Fruit fly (Drosophila melanogaster) whole organism, embryonic: ENCODE data around the gene Dnai2.
A peak's percentile ranks its signal among the peaks of the same experiment; 100 is the strongest.

ENCODE experiments used
- Asciz ChIP-seq: fragments of 200-800 bp; sonication (Bioruptor generic); optimal IDR thresholded peaks from 2 replicates; lab custom pipeline; 2017; ENCODE audit warnings: missing biosample characterization, mild to moderate bottlenecking, missing genetic modification characterization, missing genetic modification reagents
- CG11695 ChIP-seq: fragments of 200-800 bp; sonication (Bioruptor generic); IDR thresholded peaks from 3 replicates; pipeline ENCODE4 v1.3.6; 2022; ENCODE audit warnings: missing biosample characterization, missing genetic modification characterization
- CG11723 ChIP-seq: fragments of 200-800 bp; sonication (Bioruptor generic); optimal IDR thresholded peaks from 2 replicates; lab custom pipeline; 2017; ENCODE audit warnings: missing biosample characterization, mild to moderate bottlenecking, missing genetic modification characterization
- CG12659 ChIP-seq: fragments of 200-800 bp; sonication (Bioruptor generic); optimal IDR thresholded peaks from 3 replicates; lab custom pipeline; 2017; ENCODE audit warnings: mild to moderate bottlenecking, missing biosample characterization, missing genetic modification reagents, missing genetic modification characterization
- CG13624 ChIP-seq: fragments of 200-800 bp; sonication (Bioruptor generic); optimal IDR thresholded peaks from 2 replicates; lab custom pipeline; 2016; ENCODE audit warnings: missing biosample characterization, missing genetic modification characterization
- CG14014 ChIP-seq: fragments of 200-800 bp; sonication (Bioruptor generic); IDR thresholded peaks from 2 replicates; pipeline ENCODE4 v1.3.6; 2022; ENCODE audit warnings: missing biosample characterization, missing genetic modification characterization
- CG14710 ChIP-seq: fragments of 200-800 bp; sonication (Bioruptor generic); optimal IDR thresholded peaks from 3 replicates; lab custom pipeline; 2019; ENCODE audit warnings: missing biosample characterization, mild to moderate bottlenecking, missing genetic modification characterization, moderate library complexity
- CG15479 ChIP-seq: fragments of 200-800 bp; sonication (Bioruptor generic); optimal IDR thresholded peaks from 3 replicates; lab custom pipeline; 2019; ENCODE audit warnings: missing biosample characterization, mild to moderate bottlenecking, missing genetic modification characterization, moderate library complexity
- CG16815 ChIP-seq: fragments of 200-800 bp; sonication (Bioruptor generic); optimal IDR thresholded peaks from 3 replicates; lab custom pipeline; 2017; ENCODE audit warnings: missing biosample characterization, mild to moderate bottlenecking, missing genetic modification characterization
- CG17385 ChIP-seq: fragments of 200-800 bp; sonication (Bioruptor generic); optimal IDR thresholded peaks from 3 replicates; lab custom pipeline; 2018; ENCODE audit warnings: missing biosample characterization, mild to moderate bottlenecking, missing genetic modification characterization
- CG18011 ChIP-seq: fragments of 200-800 bp; sonication (Bioruptor generic); optimal IDR thresholded peaks from 2 replicates; lab custom pipeline; 2017; ENCODE audit warnings: missing biosample characterization, missing genetic modification characterization, mild to moderate bottlenecking, moderate library complexity, missing genotype
- CG18262 ChIP-seq: fragments of 200-800 bp; optimal IDR thresholded peaks from 3 replicates; lab custom pipeline; 2019; ENCODE audit warnings: missing biosample characterization, mild to moderate bottlenecking, missing genetic modification characterization, moderate library complexity
- CG18476 ChIP-seq: fragments of 200-800 bp; sonication (Bioruptor generic); optimal IDR thresholded peaks from 2 replicates; lab custom pipeline; 2016; ENCODE audit warnings: missing biosample characterization, mild to moderate bottlenecking, missing genetic modification characterization
- CG31365 ChIP-seq: fragments of 200-800 bp; sonication (Bioruptor generic); optimal IDR thresholded peaks from 2 replicates; lab custom pipeline; 2018; ENCODE audit warnings: missing biosample characterization, mild to moderate bottlenecking, missing genetic modification characterization
- CG32532 ChIP-seq: fragments of 200-800 bp; sonication (Bioruptor generic); IDR thresholded peaks from 2 replicates; pipeline ENCODE4 v1.3.6; 2022; ENCODE audit warnings: missing biosample characterization, missing genetic modification characterization
- CG33213 ChIP-seq: fragments of 200-800 bp; sonication (Bioruptor generic); optimal IDR thresholded peaks from 3 replicates; lab custom pipeline; 2016; ENCODE audit warnings: missing biosample characterization, missing genetic modification characterization
- CG8290 ChIP-seq, 3 experiments: fragments of 200-800 bp; sonication (Bioruptor generic); optimal IDR thresholded peaks; 2 replicates each; lab custom pipeline; 2016 to 2019; ENCODE audit warnings: missing biosample characterization in 3 of 3, missing genetic modification characterization in 3 of 3, mild to moderate bottlenecking in 2 of 3, moderate library complexity in 1 of 3
- Dbx ChIP-seq: fragments of 200-800 bp; sonication (Bioruptor generic); IDR thresholded peaks from 3 replicates; pipeline ENCODE4 v1.3.6; 2022; ENCODE audit warnings: missing biosample characterization, missing genetic modification characterization
- Dref ChIP-seq: fragments of 200-800 bp; sonication (Bioruptor generic); IDR thresholded peaks from 2 replicates; pipeline ENCODE4 v1.3.6; 2022; ENCODE audit warnings: missing biosample characterization, missing genetic modification characterization
- HLH54F ChIP-seq: fragments of 200-800 bp; sonication (Bioruptor generic); optimal IDR thresholded peaks from 3 replicates; lab custom pipeline; 2016; ENCODE audit warnings: missing biosample characterization, missing genetic modification characterization
- Hey ChIP-seq: fragments of 200-800 bp; sonication (Bioruptor generic); optimal IDR thresholded peaks from 3 replicates; lab custom pipeline; 2018; ENCODE audit warnings: missing biosample characterization, mild to moderate bottlenecking, missing genetic modification characterization
- Hmr ChIP-seq: fragments of 200-800 bp; sonication (Bioruptor generic); optimal IDR thresholded peaks from 3 replicates; lab custom pipeline; 2017; ENCODE audit warnings: mild to moderate bottlenecking, missing biosample characterization, missing genetic modification reagents, missing genetic modification characterization
- Lim3 ChIP-seq: fragments of 200-800 bp; sonication (Bioruptor generic); IDR thresholded peaks from 2 replicates; pipeline ENCODE4 v1.3.6; 2022; ENCODE audit warnings: missing biosample characterization, missing genetic modification characterization
- Mes4 ChIP-seq: fragments of 200-800 bp; sonication (Bioruptor generic); optimal IDR thresholded peaks from 2 replicates; lab custom pipeline; 2016; ENCODE audit warnings: missing biosample characterization, missing genetic modification characterization
- Poxn ChIP-seq: fragments of 200-800 bp; sonication (Bioruptor generic); IDR thresholded peaks from 2 replicates; pipeline ENCODE4 v1.3.6; 2022; ENCODE audit warnings: missing biosample characterization, missing genetic modification characterization
- Rfx ChIP-seq: fragments of 200-800 bp; sonication (Bioruptor generic); IDR thresholded peaks from 2 replicates; pipeline ENCODE4 v1.3.6; 2022; ENCODE audit warnings: missing biosample characterization, missing genetic modification characterization
- Taf1 ChIP-seq: fragments of 200-800 bp; sonication (Bioruptor generic); IDR thresholded peaks from 2 replicates; pipeline ENCODE4 v1.3.6; 2022; ENCODE audit warnings: missing biosample characterization, missing genetic modification characterization
- Usf ChIP-seq: fragments of 200-800 bp; sonication (Bioruptor generic); optimal IDR thresholded peaks from 2 replicates; lab custom pipeline; 2017; ENCODE audit warnings: missing genotype, missing biosample characterization, missing genetic modification characterization
- ab ChIP-seq: fragments of 200-800 bp; sonication (Bioruptor generic); optimal IDR thresholded peaks from 2 replicates; lab custom pipeline; 2016; ENCODE audit warnings: missing biosample characterization, missing genetic modification characterization
- al ChIP-seq: fragments of 200-800 bp; sonication (Bioruptor generic); IDR thresholded peaks from 2 replicates; pipeline ENCODE4 v1.3.6; 2022; ENCODE audit warnings: missing biosample characterization, missing genetic modification characterization
- ap ChIP-seq: fragments of 200-800 bp; sonication (Bioruptor generic); IDR thresholded peaks from 2 replicates; pipeline ENCODE4 v1.3.6; 2022; ENCODE audit warnings: missing biosample characterization, missing genetic modification characterization
- ara ChIP-seq: fragments of 200-800 bp; sonication (Bioruptor generic); IDR thresholded peaks from 2 replicates; pipeline ENCODE4 v1.3.6; 2022; ENCODE audit warnings: missing biosample characterization, missing genetic modification characterization
- cad ChIP-seq: fragments of >200 bp; optimal IDR thresholded peaks from 2 replicates; lab custom pipeline; 2017; ENCODE audit warnings: missing biosample characterization, missing genetic modification characterization
- cg ChIP-seq: fragments of 200-800 bp; sonication (Bioruptor generic); optimal IDR thresholded peaks from 3 replicates; lab custom pipeline; 2019; ENCODE audit warnings: missing biosample characterization, mild to moderate bottlenecking, missing genetic modification characterization, moderate library complexity
- crc ChIP-seq: fragments of 200-800 bp; sonication (Bioruptor generic); optimal IDR thresholded peaks from 2 replicates; lab custom pipeline; 2016; ENCODE audit warnings: missing biosample characterization, missing genetic modification characterization
- gro ChIP-seq: fragments of 200-800 bp; sonication (Bioruptor generic); optimal IDR thresholded peaks from 2 replicates; lab custom pipeline; 2016; ENCODE audit warnings: missing biosample characterization, missing genetic modification characterization
- lab ChIP-seq: fragments of 200-800 bp; sonication (Bioruptor generic); optimal IDR thresholded peaks from 3 replicates; lab custom pipeline; 2017; ENCODE audit warnings: missing biosample characterization, missing genetic modification characterization, mild to moderate bottlenecking, moderate library complexity, missing genetic modification reagents
- lilli ChIP-seq: fragments of 200-800 bp; sonication (Bioruptor generic); optimal IDR thresholded peaks from 3 replicates; lab custom pipeline; 2016; ENCODE audit warnings: missing biosample characterization, missing genetic modification characterization
- lola ChIP-seq, 3 experiments: fragments of >200 bp in 2 of 3; fragments of 200-800 bp in 1 of 3; sonication (Bioruptor generic) in 1 of 3; optimal IDR thresholded peaks; 2 replicates each; lab custom pipeline; 2017 to 2019; ENCODE audit warnings: missing biosample characterization in 3 of 3, missing genetic modification characterization in 3 of 3, mild to moderate bottlenecking in 1 of 3, moderate library complexity in 1 of 3
- pfk ChIP-seq: fragments of 200-800 bp; sonication (Bioruptor generic); optimal IDR thresholded peaks from 2 replicates; lab custom pipeline; 2018; ENCODE audit warnings: missing biosample characterization, mild to moderate bottlenecking, missing genetic modification characterization, moderate library complexity
- pho ChIP-seq: fragments of 200-800 bp; sonication (Bioruptor generic); optimal IDR thresholded peaks from 2 replicates; lab custom pipeline; 2016; ENCODE audit warnings: missing biosample characterization, missing genetic modification characterization
- ro ChIP-seq: fragments of 200-800 bp; sonication (Bioruptor generic); IDR thresholded peaks from 2 replicates; pipeline ENCODE4 v1.3.6; 2022; ENCODE audit warnings: missing biosample characterization, missing genetic modification characterization
- sens ChIP-seq: fragments of 200-800 bp; sonication (Bioruptor generic); peaks from one replicate; lab custom pipeline; 2016; ENCODE audit warnings: missing biosample characterization, missing genetic modification characterization
- sens-2 ChIP-seq: fragments of 200-800 bp; sonication (Bioruptor generic); IDR thresholded peaks from 2 replicates; pipeline ENCODE4 v1.3.6; 2022; ENCODE audit warnings: missing biosample characterization, missing genetic modification characterization
- slbo ChIP-seq: fragments of 200-800 bp; sonication (Bioruptor generic); IDR thresholded peaks from 2 replicates; pipeline ENCODE4 v1.3.6; 2022; ENCODE audit warnings: missing biosample characterization, missing genetic modification characterization
- slou ChIP-seq: fragments of 200-800 bp; sonication (Bioruptor generic); optimal IDR thresholded peaks from 3 replicates; lab custom pipeline; 2016; ENCODE audit warnings: missing biosample characterization, missing genetic modification characterization
- tgo ChIP-seq: fragments of 200-800 bp; sonication (Bioruptor generic); IDR thresholded peaks from 3 replicates; pipeline ENCODE4 v1.3.6; 2022; ENCODE audit warnings: missing biosample characterization, missing genetic modification characterization
- ttk ChIP-seq: fragments of 200-800 bp; sonication (Bioruptor generic); IDR thresholded peaks from 2 replicates; pipeline ENCODE4 v2.1.2; 2022; ENCODE audit warnings: missing biosample characterization, missing genetic modification characterization
- tx ChIP-seq: fragments of 200-800 bp; sonication (Bioruptor generic); optimal IDR thresholded peaks from 2 replicates; lab custom pipeline; 2016; ENCODE audit warnings: missing biosample characterization, missing genetic modification characterization
- vfl ChIP-seq: fragments of 200-800 bp; sonication (Bioruptor generic); optimal IDR thresholded peaks from 2 replicates; lab custom pipeline; 2016; ENCODE audit warnings: missing biosample characterization, missing genetic modification characterization
- zf30C ChIP-seq: fragments of 200-800 bp; sonication (Bioruptor generic); optimal IDR thresholded peaks from 3 replicates; lab custom pipeline; 2018; ENCODE audit warnings: missing biosample characterization, mild to moderate bottlenecking, missing genetic modification characterization
- zfh2 ChIP-seq: fragments of 200-800 bp; sonication (Bioruptor generic); optimal IDR thresholded peaks from 2 replicates; lab custom pipeline; 2016; ENCODE audit warnings: missing biosample characterization, missing genetic modification characterization

Gene Dnai2

dm6 chr3L:11721498-11721946 lies 22.5 kb upstream of the Dnai2 start (continued):
- TF ChIP-seq Asciz (no peak), CG12659 (GFP tag; lab: Kevin White, UChicago) (no peak), Dref (GFP tag; lab: Robert Waterston, UW) (no peak), pfk (GFP tag; lab: Kevin White, UChicago) (no peak), CG18011 (GFP tag; lab: Kevin White, UChicago) (no peak), zfh2 (GFP tag; lab: Kevin White, UChicago) (peak; percentile 7), CG13624 (GFP tag; lab: Kevin White, UChicago) (no peak), CG31365 (no peak), ttk (0 out of 2 replicates have a peak, but pooled peaks have one; percentile 16), Dbx (GFP tag; lab: Robert Waterston, UW) (no peak), cg (no peak), slbo (GFP tag; lab: Robert Waterston, UW) (peak; percentile 32; the same call in 1 of the 2 replicates), CG11695 (0 out of 3 replicates have a peak, but pooled peaks have one; percentile 10), tx (GFP tag; lab: Kevin White, UChicago) (no peak), ap (GFP tag; lab: Robert Waterston, UW) (no peak), CG17385 (GFP tag; lab: Kevin White, UChicago) (peak; percentile 11), CG18476 (GFP tag; lab: Kevin White, UChicago) (no peak), CG32532 (GFP tag; lab: Robert Waterston, UW) (peak; percentile 57), CG14014 (GFP tag; lab: Robert Waterston, UW) (peak; percentile 15; the same call in 1 of the 2 replicates), sens-2 (GFP tag; lab: Robert Waterston, UW) (no peak), ara (no peak), lola (GFP tag; optimal IDR thresholded peaks at IDR 0.05; lab: Kevin White, UChicago) (no peak), CG33213 (GFP tag; lab: Kevin White, UChicago) (no peak), CG11723 (GFP tag; lab: Kevin White, UChicago) (no peak), HLH54F (GFP tag; lab: Kevin White, UChicago) (peak; percentile 4), vfl (GFP tag; lab: Kevin White, UChicago) (no peak), ro (no peak), Mes4 (GFP tag; lab: Kevin White, UChicago) (no peak), Usf (GFP tag; lab: Kevin White, UChicago) (no peak), CG16815 (GFP tag; lab: Kevin White, UChicago) (no peak), zf30C (GFP tag; lab: Kevin White, UChicago) (no peak), Lim3 (GFP tag; lab: Robert Waterston, UW) (no peak), cad (no peak), lab (GFP tag; lab: Kevin White, UChicago) (peak; percentile 55), Rfx (GFP tag; lab: Robert Waterston, UW) (peak; percentile 56), CG15479 (GFP tag; lab: Kevin White, UChicago) (no peak), CG14710 (tag; lab: Kevin White, UChicago) (no peak), lilli (GFP tag; lab: Kevin White, UChicago) (peak; percentile 19), crc (no peak), Poxn (GFP tag; lab: Robert Waterston, UW) (no peak), Hey (tag; lab: Kevin White, UChicago) (no peak), sens (GFP tag; lab: Kevin White, UChicago) (peak; percentile 73), CG18262 (no peak), Taf1 (GFP tag; lab: Robert Waterston, UW) (no peak), gro (GFP tag; lab: Kevin White, UChicago) (no peak), Hmr (GFP tag; lab: Kevin White, UChicago) (peak; percentile 38), tgo (GFP tag; lab: Robert Waterston, UW) (peak; percentile 35; the same call in 1 of the 3 replicates), slou (GFP tag; lab: Kevin White, UChicago) (no peak), al (peak; percentile 29; the same call in 1 of the 2 replicates), ab (no peak), pho (GFP tag; lab: Kevin White, UChicago) (no peak), CG8290 (GFP tag; optimal IDR thresholded peaks at IDR 0.05; lab: Kevin White, UChicago) (no peak), CG8290 (tag; optimal IDR thresholded peaks at IDR 0.05; lab: Kevin White, UChicago) (peak in 1 of 2 experiments; percentile 36)
